Worm (Caenorhabditis elegans) whole organism, young adult: ENCODE results near the gene rips-1.

Source experiments
- D2030.7 ChIP-seq: fragments of 200-800 bp; sonication (Bioruptor generic); IDR thresholded peaks from 2 replicates; pipeline ENCODE4 v1.3.6; 2022; ENCODE audit warnings: missing genetic modification reagents, missing genetic modification characterization, missing compliant biosample characterization
- F33H1.4 ChIP-seq: fragments of 200-800 bp; sonication (Bioruptor generic); IDR thresholded peaks from 2 replicates; pipeline ENCODE4 v1.3.6; 2022; ENCODE audit warnings: missing genetic modification reagents, missing genetic modification characterization, missing compliant biosample characterization
- F37B4.10 ChIP-seq: fragments of 200-800 bp; sonication (Bioruptor generic); IDR thresholded peaks from 2 replicates; pipeline ENCODE4 v1.3.6; 2022; ENCODE audit warnings: missing genetic modification characterization, missing compliant biosample characterization
- F57C9.4 ChIP-seq: sonication (generic microtip); optimal IDR thresholded peaks from 2 replicates; lab custom pipeline; 2017; ENCODE audit warnings: mild to moderate bottlenecking, missing genetic modification characterization, missing compliant biosample characterization
- Y56A3A.18 ChIP-seq: fragments of 200-800 bp; sonication (Bioruptor generic); IDR thresholded peaks from 2 replicates; pipeline ENCODE4 v1.3.6; 2022; ENCODE audit warnings: missing genetic modification reagents, missing genetic modification characterization, missing compliant biosample characterization
- Y79H2A.3 ChIP-seq: fragments of 200-800 bp; sonication (Bioruptor generic); conservative IDR thresholded peaks from 2 replicates; pipeline ENCODE4 v1.3.6; 2022; ENCODE audit warnings: missing genetic modification reagents, missing genetic modification characterization, missing compliant biosample characterization
- akir-1 ChIP-seq: fragments of 200-800 bp; sonication (Bioruptor generic); optimal IDR thresholded peaks from 2 replicates; lab custom pipeline; 2018; ENCODE audit warnings: mild to moderate bottlenecking, missing genetic modification characterization, moderate library complexity, missing compliant biosample characterization
- attf-3 ChIP-seq: fragments of 200-800 bp; sonication (Bioruptor generic); conservative IDR thresholded peaks from 2 replicates; pipeline ENCODE4 v1.3.6; 2022; ENCODE audit warnings: missing genetic modification reagents, missing genetic modification characterization, missing compliant biosample characterization
- bed-1 ChIP-seq: fragments of 200-800 bp; sonication (Bioruptor generic); IDR thresholded peaks from 2 replicates; pipeline ENCODE4 v1.3.6; 2022; ENCODE audit warnings: missing genetic modification reagents, missing genetic modification characterization, missing compliant biosample characterization
- cebp-1 ChIP-seq, 2 experiments: fragments of 200-800 bp in 1 of 2; sonication (Bioruptor generic) in 1 of 2; sonication (generic microtip) in 1 of 2; IDR thresholded peaks in 1 of 2; optimal IDR thresholded peaks in 1 of 2; 2 replicates each; pipeline versions ENCODE4 v1.3.6 to Lab custom; 2017 to 2022; ENCODE audit warnings: missing compliant biosample characterization in 2 of 2, missing genetic modification characterization in 2 of 2, mild to moderate bottlenecking in 1 of 2, missing genetic modification reagents in 1 of 2, moderate library complexity in 1 of 2
- cebp-2 ChIP-seq: fragments of 200-800 bp; sonication (Bioruptor generic); IDR thresholded peaks from 2 replicates; pipeline ENCODE4 v1.3.6; 2022; ENCODE audit warnings: missing genetic modification characterization, missing compliant biosample characterization
- ceh-58 ChIP-seq: fragments of 200-800 bp; sonication (Bioruptor generic); IDR thresholded peaks from 2 replicates; pipeline ENCODE4 v1.3.6; 2022; ENCODE audit warnings: missing genetic modification characterization, missing compliant biosample characterization
- ceh-79 ChIP-seq: sonication (generic microtip); optimal IDR thresholded peaks from 2 replicates; lab custom pipeline; 2017; ENCODE audit warnings: mild to moderate bottlenecking, missing genetic modification characterization, missing compliant biosample characterization
- die-1 ChIP-seq: sonication (generic microtip); optimal IDR thresholded peaks from 2 replicates; lab custom pipeline; 2016; ENCODE audit warnings: missing genotype, mild to moderate bottlenecking, missing genetic modification characterization, missing compliant biosample characterization
- egrh-3 ChIP-seq: fragments of 200-800 bp; sonication (Bioruptor generic); IDR thresholded peaks from 2 replicates; pipeline ENCODE4 v1.3.6; 2022; ENCODE audit warnings: missing genetic modification reagents, missing genetic modification characterization, missing compliant biosample characterization
- ekl-4 ChIP-seq: fragments of 200-800 bp; sonication (Bioruptor generic); IDR thresholded peaks from 2 replicates; pipeline ENCODE4 v1.3.6; 2022; ENCODE audit warnings: missing genetic modification reagents, missing genetic modification characterization, missing compliant biosample characterization
- ets-4 ChIP-seq: fragments of 200-800 bp; sonication (Bioruptor generic); optimal IDR thresholded peaks from 2 replicates; lab custom pipeline; 2018; ENCODE audit warnings: mild to moderate bottlenecking, missing genetic modification characterization, missing compliant biosample characterization
- hlh-12 ChIP-seq: sonication (generic microtip); optimal IDR thresholded peaks from 2 replicates; lab custom pipeline; 2016; ENCODE audit warnings: missing genetic modification characterization, missing compliant biosample characterization
- hmg-1.2 ChIP-seq: fragments of 200-800 bp; sonication (Bioruptor generic); IDR thresholded peaks from 2 replicates; pipeline ENCODE4 v1.3.6; 2022; ENCODE audit warnings: missing genetic modification reagents, missing genetic modification characterization, missing compliant biosample characterization
- let-607 ChIP-seq, 2 experiments: fragments of 200-800 bp in 1 of 2; sonication (Bioruptor generic) in 1 of 2; sonication (generic microtip) in 1 of 2; optimal IDR thresholded peaks; 2 replicates each; lab custom pipeline; 2016 to 2018; ENCODE audit warnings: mild to moderate bottlenecking in 2 of 2, missing compliant biosample characterization in 2 of 2, missing genetic modification characterization in 2 of 2, moderate library complexity in 2 of 2, missing genotype in 1 of 2
- lsy-27 ChIP-seq: sonication (generic microtip); optimal IDR thresholded peaks from 2 replicates; lab custom pipeline; 2017; ENCODE audit warnings: missing genetic modification characterization, mild to moderate bottlenecking, missing compliant biosample characterization, antibody characterized with exemption, missing genotype, borderline replicate concordance; ENCODE audit not compliant: insufficient read depth
- mcd-1 ChIP-seq: fragments of 200-800 bp; sonication (Bioruptor generic); IDR thresholded peaks from 2 replicates; pipeline ENCODE4 v1.3.6; 2022; ENCODE audit warnings: missing genetic modification reagents, missing genetic modification characterization, missing compliant biosample characterization
- mes-4 ChIP-seq: sonication (generic microtip); optimal IDR thresholded peaks from 2 replicates; lab custom pipeline; 2016; ENCODE audit warnings: missing genotype, missing genetic modification characterization, missing compliant biosample characterization
- nfyb-1 ChIP-seq: fragments of 200-800 bp; sonication (Bioruptor generic); IDR thresholded peaks from 2 replicates; pipeline ENCODE4 v1.3.6; 2022; ENCODE audit warnings: missing genetic modification reagents, missing genetic modification characterization, missing compliant biosample characterization
- nhr-120 ChIP-seq: fragments of 200-800 bp; sonication (Bioruptor generic); IDR thresholded peaks from 2 replicates; pipeline ENCODE4 v1.3.6; 2022; ENCODE audit warnings: missing genetic modification characterization, missing compliant biosample characterization
- nhr-80 ChIP-seq: sonication (generic microtip); optimal IDR thresholded peaks from 2 replicates; lab custom pipeline; 2016; ENCODE audit warnings: missing genetic modification characterization, missing compliant biosample characterization
- sea-2 ChIP-seq: fragments of 200-800 bp; sonication (Bioruptor generic); IDR thresholded peaks from 2 replicates; pipeline ENCODE4 v1.3.6; 2022; ENCODE audit warnings: missing genetic modification characterization, missing compliant biosample characterization
- tlf-1 ChIP-seq: fragments of 200-800 bp; sonication (Bioruptor generic); optimal IDR thresholded peaks from 2 replicates; lab custom pipeline; 2018; ENCODE audit warnings: mild to moderate bottlenecking, missing genetic modification characterization, missing compliant biosample characterization
- unc-62 ChIP-seq: fragments of 150-350 bp; optimal IDR thresholded peaks from 2 replicates; lab custom pipeline; 2014; ENCODE audit warnings: missing biosample characterization, missing genetic modification reagents, missing genetic modification characterization
- zfh-2 ChIP-seq: fragments of 200-800 bp; sonication (Bioruptor generic); conservative IDR thresholded peaks from 2 replicates; pipeline ENCODE4 v1.3.6; 2022; ENCODE audit warnings: missing genetic modification reagents, missing genetic modification characterization, missing compliant biosample characterization
- ztf-22 ChIP-seq: fragments of 200-800 bp; sonication (Bioruptor generic); optimal IDR thresholded peaks from 2 replicates; lab custom pipeline; 2018; ENCODE audit warnings: mild to moderate bottlenecking, missing genetic modification characterization, moderate library complexity, missing compliant biosample characterization
- ztf-26 ChIP-seq: sonication (generic microtip); optimal IDR thresholded peaks from 2 replicates; lab custom pipeline; 2017; ENCODE audit warnings: missing genetic modification characterization, missing compliant biosample characterization
- ztf-3 ChIP-seq: fragments of 200-800 bp; sonication (Bioruptor generic); optimal IDR thresholded peaks from 2 replicates; lab custom pipeline; 2018; ENCODE audit warnings: mild to moderate bottlenecking, missing genetic modification characterization, missing compliant biosample characterization

rips-1 gene

DNA sequence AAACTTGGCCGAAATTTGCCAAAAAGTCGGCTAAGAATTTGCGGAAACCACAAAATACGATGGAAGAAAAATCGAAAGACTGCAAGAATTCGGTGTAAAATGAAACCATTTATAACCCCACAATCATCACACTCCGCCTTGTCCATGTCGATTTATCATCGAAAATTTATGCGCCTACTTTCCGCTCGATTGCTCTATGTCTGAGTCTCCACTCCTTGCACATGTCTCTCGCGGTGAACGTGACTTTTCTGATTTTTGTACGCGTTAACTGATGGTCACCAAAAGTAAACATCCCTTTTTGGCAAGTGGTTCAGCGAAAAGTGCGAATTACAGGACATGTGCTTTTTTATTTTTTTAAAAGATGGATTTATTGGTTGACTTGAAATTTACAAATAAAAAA lies 5.1 kb downstream of the rips-1 start:
- TF ChIP-seq Y56A3A.18 (no peak), bed-1 (GFP tag; lab: Robert Waterston, UW) (no peak), F57C9.4 (tag; lab: Kevin White, UChicago) (no peak), ztf-22 (GFP tag; lab: Kevin White, UChicago) (peak; percentile 24), cebp-1 (GFP tag; IDR thresholded peaks at IDR 0.05; lab: Robert Waterston, UW) (no peak), cebp-1 (tag; optimal IDR thresholded peaks at IDR 0.05; lab: Kevin White, UChicago) (peak; percentile 27), ceh-79 (tag; lab: Kevin White, UChicago) (no peak), F33H1.4 (GFP tag; lab: Robert Waterston, UW) (no peak), tlf-1 (GFP tag; lab: Kevin White, UChicago) (no peak), nhr-80 (tag; lab: Kevin White, UChicago) (peak; percentile 74), D2030.7 (GFP tag; lab: Robert Waterston, UW) (no peak), hmg-1.2 (GFP tag; lab: Robert Waterston, UW) (peak; percentile 53; the same call in 1 of the 2 replicates), ekl-4 (0 out of 2 replicates have a peak, but pooled peaks have one; percentile 41)

DNA sequence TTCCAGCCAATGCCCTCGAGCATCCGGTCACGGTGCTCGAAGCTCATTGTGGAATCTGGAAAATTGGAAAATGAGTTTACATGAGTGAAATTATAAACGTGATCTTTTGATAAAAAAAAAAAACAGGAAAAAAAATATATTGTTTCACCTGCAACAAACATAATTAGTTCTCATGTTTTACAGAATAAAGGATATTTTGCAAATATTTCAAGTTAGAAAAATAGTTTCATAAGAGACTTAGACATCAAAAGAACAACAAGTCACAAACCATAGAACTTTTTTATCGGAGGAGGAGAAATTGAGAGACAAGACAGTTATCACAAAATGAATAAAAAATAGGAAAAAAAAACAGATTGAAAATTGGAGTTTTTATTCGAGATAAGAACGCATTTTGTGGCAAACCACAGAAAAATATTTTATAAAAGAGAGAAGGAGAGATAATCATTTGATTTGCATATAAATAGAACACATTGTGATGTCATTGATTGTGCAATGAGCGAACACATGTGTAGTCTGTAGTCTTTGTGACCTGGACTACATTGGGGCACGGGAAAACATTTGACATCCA lies 12.4 kb downstream of the rips-1 start, which contains the start of gene R08F11.1:
R08F11.1 (minus strand) TSS at position 51 of the 568 bp plus-strand sequence.
- peak; percentile 39 for TF ChIP-seq unc-62 (GFP tag; lab: Kevin White, UChicago)
- no peak for TF ChIP-seq ceh-58 (GFP tag; lab: Robert Waterston, UW)
- no peak for TF ChIP-seq let-607 (tag; optimal IDR thresholded peaks at IDR 0.05; lab: Kevin White, UChicago)
- TF ChIP-seq nhr-80 (tag; lab: Kevin White, UChicago) = peak; percentile 65
- TF ChIP-seq hlh-12 (tag; lab: Kevin White, UChicago) = no peak

DNA sequence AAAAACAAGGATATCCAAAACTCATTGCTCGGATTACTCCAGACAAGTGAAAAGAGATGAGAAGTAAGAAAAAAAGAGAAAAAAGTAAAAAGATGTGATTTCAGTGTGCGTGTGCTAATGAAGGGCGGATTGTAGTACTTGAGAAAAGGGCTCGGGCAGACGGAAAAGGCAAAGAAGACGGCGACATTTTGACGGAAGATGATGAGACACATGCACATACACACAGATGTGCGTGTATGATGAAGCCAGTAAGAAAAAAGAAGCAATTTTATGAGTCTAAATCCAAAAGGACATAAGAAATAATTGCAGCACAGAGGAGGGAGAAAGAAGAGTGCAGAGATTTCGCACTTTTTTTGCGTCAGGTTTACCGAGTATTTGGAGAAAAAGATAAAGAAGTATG lies 16.7 kb downstream of the rips-1 start:
- TF ChIP-seq lsy-27 (tag; lab: Kevin White, UChicago) (no peak), nfyb-1 (GFP tag; lab: Robert Waterston, UW) (no peak), nhr-120 (GFP tag; lab: Robert Waterston, UW) (no peak), zfh-2 (GFP tag; lab: Robert Waterston, UW) (no peak), ztf-3 (GFP tag; lab: Kevin White, UChicago) (no peak), mcd-1 (GFP tag; lab: Robert Waterston, UW) (no peak), sea-2 (GFP tag; lab: Robert Waterston, UW) (no peak), cebp-2 (GFP tag; lab: Robert Waterston, UW) (no peak), mes-4 (tag; lab: Kevin White, UChicago) (no peak), Y79H2A.3 (GFP tag; lab: Robert Waterston, UW) (no peak), ets-4 (GFP tag; lab: Kevin White, UChicago) (no peak), die-1 (tag; lab: Kevin White, UChicago) (no peak), akir-1 (no peak)

DNA sequence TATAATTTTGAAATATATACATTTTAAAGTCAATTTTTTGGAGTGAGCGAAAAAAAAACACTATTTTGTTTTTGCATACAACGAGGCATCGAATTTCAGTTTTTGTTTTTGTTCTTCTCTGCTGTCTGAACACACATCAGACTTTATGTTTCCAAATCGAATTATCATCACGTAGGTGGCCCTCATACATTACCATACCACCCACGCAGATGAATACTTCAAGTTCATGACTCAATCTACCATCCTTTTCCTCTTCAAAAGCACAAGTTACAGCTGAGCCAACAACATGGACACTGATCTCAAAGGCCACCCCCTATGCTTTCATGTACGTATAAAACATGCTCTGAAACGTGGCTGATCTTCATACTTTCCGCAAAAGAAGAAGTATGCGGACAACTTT lies 17.9 kb downstream of the rips-1 start, which contains the start of gene R08F11.7:
R08F11.7 (plus strand) TSS at position 301 of the 400 bp plus-strand sequence.
- TF ChIP-seq attf-3 (GFP tag; lab: Robert Waterston, UW) (no peak), nhr-80 (tag; lab: Kevin White, UChicago) (no peak)
- TF ChIP-seq, all 124 proteins: peak for 0

DNA sequence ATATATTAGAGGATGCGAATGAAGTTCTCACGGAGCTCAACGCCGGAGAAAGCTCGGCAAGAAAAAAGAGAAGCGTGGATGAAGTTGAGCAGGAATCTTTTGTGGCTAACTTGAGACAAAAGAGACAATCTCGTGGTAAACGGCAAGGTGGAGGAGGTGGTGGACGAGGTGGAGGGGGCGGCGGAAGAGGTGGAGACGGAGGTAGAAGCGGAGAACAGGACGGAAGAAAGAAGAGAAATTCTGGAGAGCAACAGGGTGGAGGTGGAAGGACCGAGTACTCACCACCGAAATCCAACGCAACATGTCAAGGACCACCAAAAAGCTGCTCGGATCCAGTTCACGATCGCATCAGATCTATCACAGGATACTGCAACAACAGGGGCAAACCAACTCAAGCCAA lies 18.6 kb downstream of the rips-1 start:
- TF ChIP-seq F37B4.10 = no peak
- TF ChIP-seq ztf-26 = no peak
- TF ChIP-seq zfh-2 (GFP tag; lab: Robert Waterston, UW) = peak; percentile 61; the same call in 1 of the 2 replicates
- peak; percentile 37; the same call in 1 of the 2 replicates for TF ChIP-seq egrh-3 (GFP tag; lab: Robert Waterston, UW)
- TF ChIP-seq, all 124 proteins: peak for 2
